Worm (Caenorhabditis elegans) whole organism, L4 larva: ENCODE measurements around the gene npr-19.

Source experiments
- D1046.2 ChIP-seq: fragments of 200-800 bp; sonication (Bioruptor generic); IDR thresholded peaks from 2 replicates; pipeline ENCODE4 v1.3.6; 2022; ENCODE audit warnings: missing genetic modification characterization, missing compliant biosample characterization
- F10B5.3 ChIP-seq: sonication (generic microtip); optimal IDR thresholded peaks from 2 replicates; lab custom pipeline; 2016; ENCODE audit warnings: mild to moderate bottlenecking, missing genetic modification characterization, missing compliant biosample characterization
- F44E2.7 ChIP-seq: fragments of 200-800 bp; sonication (Bioruptor generic); IDR thresholded peaks from 2 replicates; pipeline ENCODE4 v2.1.2; 2022; ENCODE audit warnings: missing genetic modification characterization, missing compliant biosample characterization
- F49E8.2 ChIP-seq: sonication (generic microtip); optimal IDR thresholded peaks from 2 replicates; lab custom pipeline; 2016; ENCODE audit warnings: missing compliant biosample characterization, mild to moderate bottlenecking, missing genetic modification characterization, borderline replicate concordance
- Y105C5A.15 ChIP-seq: fragments of 200-800 bp; sonication (Bioruptor generic); IDR thresholded peaks from 2 replicates; pipeline ENCODE4 v1.3.6; 2022; ENCODE audit warnings: missing genetic modification characterization, missing compliant biosample characterization
- Y48G9A.11 ChIP-seq: fragments of 200-800 bp; sonication (Bioruptor generic); IDR thresholded peaks from 2 replicates; pipeline ENCODE4 v1.3.6; 2022; ENCODE audit warnings: missing genetic modification reagents, missing genetic modification characterization, missing compliant biosample characterization
- ZK546.5 ChIP-seq, 2 experiments: sonication (generic microtip); optimal IDR thresholded peaks; 2 replicates each; lab custom pipeline; 2017; ENCODE audit warnings: missing biosample characterization in 2 of 2, missing genetic modification characterization in 2 of 2
- aha-1 ChIP-seq: fragments of 150-350 bp; peaks from one replicate; lab custom pipeline; 2014; ENCODE audit warnings: missing biosample characterization, missing genetic modification characterization
- ama-1 ChIP-seq: fragments of 150-350 bp; optimal IDR thresholded peaks from 2 replicates; lab custom pipeline; 2014; ENCODE audit warnings: inconsistent platforms, mixed read lengths
- ceh-28 ChIP-seq: fragments of 150-350 bp; optimal IDR thresholded peaks from 2 replicates; lab custom pipeline; 2014; ENCODE audit warnings: missing biosample characterization, missing genetic modification reagents, missing genetic modification characterization
- ceh-44 ChIP-seq: fragments of 200-800 bp; sonication (Bioruptor generic); IDR thresholded peaks from 2 replicates; pipeline ENCODE4 v1.3.6; 2022; ENCODE audit warnings: missing genetic modification reagents, missing genetic modification characterization, missing compliant biosample characterization
- ceh-62 ChIP-seq: sonication (generic microtip); optimal IDR thresholded peaks from 2 replicates; lab custom pipeline; 2017; ENCODE audit warnings: missing biosample characterization, missing genetic modification characterization
- ceh-82 ChIP-seq: sonication (generic microtip); optimal IDR thresholded peaks from 2 replicates; lab custom pipeline; 2017; ENCODE audit warnings: missing biosample characterization, missing genetic modification characterization
- cey-2 ChIP-seq: sonication (generic microtip); optimal IDR thresholded peaks from 3 replicates; lab custom pipeline; 2017; ENCODE audit warnings: missing genetic modification characterization, mild to moderate bottlenecking, missing compliant biosample characterization, antibody characterized with exemption, borderline replicate concordance; ENCODE audit not compliant: insufficient read depth
- daf-12 ChIP-seq: fragments of 150-350 bp; optimal IDR thresholded peaks from 2 replicates; lab custom pipeline; 2014; ENCODE audit warnings: missing biosample characterization, missing genetic modification reagents, missing genetic modification characterization
- daf-19 ChIP-seq: fragments of 200-800 bp; sonication (Bioruptor generic); conservative IDR thresholded peaks from 2 replicates; pipeline ENCODE4 v1.3.6; 2022; ENCODE audit warnings: missing genetic modification characterization, missing compliant biosample characterization
- daf-8 ChIP-seq: fragments of 200-800 bp; sonication (Bioruptor generic); IDR thresholded peaks from 2 replicates; pipeline ENCODE4 v1.3.6; 2022; ENCODE audit warnings: missing genetic modification characterization, missing compliant biosample characterization
- dmd-8 ChIP-seq: fragments of 200-800 bp; sonication (Bioruptor generic); IDR thresholded peaks from 2 replicates; pipeline ENCODE4 v1.3.6; 2022; ENCODE audit warnings: missing genetic modification characterization, missing compliant biosample characterization
- dmd-9 ChIP-seq: fragments of 200-800 bp; sonication (Bioruptor generic); IDR thresholded peaks from 2 replicates; pipeline ENCODE4 v1.3.6; 2022; ENCODE audit warnings: missing genetic modification reagents, missing genetic modification characterization, missing compliant biosample characterization
- duxl-1 ChIP-seq: sonication (generic microtip); optimal IDR thresholded peaks from 2 replicates; lab custom pipeline; 2016; ENCODE audit warnings: mild to moderate bottlenecking, missing genetic modification characterization, moderate library complexity, missing compliant biosample characterization; ENCODE audit not compliant: poor library complexity
- egl-27 ChIP-seq: sonication (generic microtip); optimal IDR thresholded peaks from 3 replicates; lab custom pipeline; 2017; ENCODE audit warnings: missing biosample characterization, missing genetic modification reagents, missing genetic modification characterization
- egl-43 ChIP-seq: fragments of 200-800 bp; sonication (Bioruptor generic); IDR thresholded peaks from 2 replicates; pipeline ENCODE4 v1.3.6; 2022; ENCODE audit warnings: missing genetic modification reagents, missing genetic modification characterization, missing compliant biosample characterization
- fkh-10 ChIP-seq: fragments of 150-350 bp; optimal IDR thresholded peaks from 2 replicates; lab custom pipeline; 2014; ENCODE audit warnings: missing biosample characterization, missing genetic modification reagents, missing genetic modification characterization
- hif-1 ChIP-seq, 2 experiments: sonication (generic microtip); optimal IDR thresholded peaks; 2 replicates each; lab custom pipeline; 2016 to 2017; ENCODE audit warnings: missing compliant biosample characterization in 2 of 2, missing genetic modification characterization in 2 of 2, missing genetic modification reagents in 2 of 2, missing genotype in 2 of 2, mild to moderate bottlenecking in 1 of 2
- hlh-30 ChIP-seq: sonication (generic microtip); optimal IDR thresholded peaks from 2 replicates; lab custom pipeline; 2017; ENCODE audit warnings: antibody characterized with exemption, mild to moderate bottlenecking, missing genetic modification characterization, missing compliant biosample characterization; ENCODE audit not compliant: insufficient read depth
- lin-1 ChIP-seq: fragments of 200-800 bp; sonication (Bioruptor generic); IDR thresholded peaks from 2 replicates; pipeline ENCODE4 v1.3.6; 2022; ENCODE audit warnings: missing genetic modification reagents, missing genetic modification characterization, missing compliant biosample characterization
- lin-15B ChIP-seq: fragments of 150-350 bp; sonication (generic microtip); optimal IDR thresholded peaks from 3 replicates; lab custom pipeline; 2014; ENCODE audit warnings: missing biosample characterization, missing genetic modification characterization
- lin-29 ChIP-seq: fragments of 200-800 bp; sonication (Bioruptor generic); IDR thresholded peaks from 2 replicates; pipeline ENCODE4 v1.3.6; 2022; ENCODE audit warnings: missing genetic modification reagents, missing genetic modification characterization, missing compliant biosample characterization
- lin-39 ChIP-seq: fragments of 150-350 bp; optimal IDR thresholded peaks from 2 replicates; lab custom pipeline; 2014; ENCODE audit warnings: missing biosample characterization, missing genetic modification reagents, missing genetic modification characterization
- lir-3 ChIP-seq: sonication (generic microtip); optimal IDR thresholded peaks from 2 replicates; lab custom pipeline; 2016; ENCODE audit warnings: mild to moderate bottlenecking, missing genetic modification characterization, missing compliant biosample characterization
- lsy-2 ChIP-seq, 2 experiments: fragments of 150-350 bp in 1 of 2; sonication (generic microtip) in 1 of 2; optimal IDR thresholded peaks; 2 replicates each; lab custom pipeline; 2014 to 2017; ENCODE audit warnings: missing biosample characterization in 2 of 2, missing genetic modification characterization in 2 of 2
- madf-5 ChIP-seq, 2 experiments: fragments of 200-800 bp; sonication (Bioruptor generic); IDR thresholded peaks; 2 replicates each; pipeline ENCODE4 v1.3.6; 2022; ENCODE audit warnings: missing compliant biosample characterization in 2 of 2, missing genetic modification characterization in 2 of 2
- madf-9 ChIP-seq: fragments of 200-800 bp; sonication (Bioruptor generic); conservative IDR thresholded peaks from 2 replicates; pipeline ENCODE4 v1.3.6; 2022; ENCODE audit warnings: missing genetic modification reagents, missing genetic modification characterization, missing compliant biosample characterization
- mdl-1 ChIP-seq, 2 experiments: fragments of 150-350 bp in 1 of 2; sonication (generic microtip) in 1 of 2; optimal IDR thresholded peaks; 2 replicates each; lab custom pipeline; 2014 to 2017; ENCODE audit warnings: missing biosample characterization in 2 of 2, missing genetic modification characterization in 2 of 2
- nhr-10 ChIP-seq: fragments of 150-350 bp; optimal IDR thresholded peaks from 2 replicates; lab custom pipeline; 2014; ENCODE audit warnings: missing biosample characterization, missing genetic modification characterization
- nhr-111 ChIP-seq: fragments of 200-800 bp; sonication (Bioruptor generic); optimal IDR thresholded peaks from 2 replicates; lab custom pipeline; 2018; ENCODE audit warnings: mild to moderate bottlenecking, missing genetic modification characterization, missing compliant biosample characterization
- nhr-41 ChIP-seq: fragments of 200-800 bp; sonication (Bioruptor generic); IDR thresholded peaks from 2 replicates; pipeline ENCODE4 v1.3.6; 2022; ENCODE audit warnings: missing genetic modification reagents, missing genetic modification characterization, missing compliant biosample characterization
- nhr-48 ChIP-seq: sonication (generic microtip); optimal IDR thresholded peaks from 2 replicates; lab custom pipeline; 2016; ENCODE audit warnings: mild to moderate bottlenecking, missing genetic modification characterization, missing compliant biosample characterization
- nhr-6 ChIP-seq: fragments of 150-350 bp; optimal IDR thresholded peaks from 2 replicates; lab custom pipeline; 2014; ENCODE audit warnings: missing biosample characterization, missing genetic modification characterization
- nhr-76 ChIP-seq: fragments of 150-350 bp; optimal IDR thresholded peaks from 2 replicates; lab custom pipeline; 2014; ENCODE audit warnings: missing biosample characterization, missing genetic modification characterization
- pha-4 ChIP-seq, 2 experiments: fragments of 150-350 bp in 1 of 2; fragments of 200-800 bp in 1 of 2; sonication (Bioruptor generic) in 1 of 2; IDR thresholded peaks in 1 of 2; optimal IDR thresholded peaks in 1 of 2; 2 replicates each; pipeline versions ENCODE4 v1.3.6 to Lab custom; 2014 to 2022; ENCODE audit warnings: missing genetic modification characterization in 2 of 2, missing genetic modification reagents in 2 of 2, missing biosample characterization in 1 of 2, missing compliant biosample characterization in 1 of 2
- pqm-1 ChIP-seq: sonication (generic microtip); optimal IDR thresholded peaks from 2 replicates; lab custom pipeline; 2017; ENCODE audit warnings: missing biosample characterization, missing genetic modification characterization
- rbr-2 ChIP-seq: sonication (generic microtip); optimal IDR thresholded peaks from 2 replicates; lab custom pipeline; 2016; ENCODE audit warnings: missing genotype, missing genetic modification characterization, missing compliant biosample characterization
- snpc-1.2 ChIP-seq: fragments of 200-800 bp; sonication (Bioruptor generic); IDR thresholded peaks from 2 replicates; pipeline ENCODE4 v1.3.6; 2022; ENCODE audit warnings: missing genetic modification reagents, missing genetic modification characterization, missing compliant biosample characterization
- snpc-4 ChIP-seq: fragments of 150-350 bp; optimal IDR thresholded peaks from 2 replicates; lab custom pipeline; 2014; ENCODE audit warnings: missing biosample characterization, missing genetic modification characterization
- spr-3 ChIP-seq: fragments of 200-800 bp; sonication (Bioruptor generic); optimal IDR thresholded peaks from 2 replicates; lab custom pipeline; 2018; ENCODE audit warnings: mild to moderate bottlenecking, missing genetic modification characterization, missing compliant biosample characterization
- unc-130 ChIP-seq: sonication (generic microtip); optimal IDR thresholded peaks from 2 replicates; lab custom pipeline; 2016; ENCODE audit warnings: missing genetic modification reagents, missing genetic modification characterization, missing compliant biosample characterization
- unc-39 ChIP-seq: sonication (generic microtip); optimal IDR thresholded peaks from 2 replicates; lab custom pipeline; 2017; ENCODE audit warnings: missing biosample characterization, missing genetic modification characterization
- unc-62 ChIP-seq, 3 experiments: fragments of 150-350 bp in 1 of 3; sonication (generic microtip); optimal IDR thresholded peaks in 2 of 3; peaks in 1 of 3; 1 replicate in 1 of 3; 2 replicates in 2 of 3; lab custom pipeline; 2014 to 2017; ENCODE audit warnings: missing biosample characterization in 3 of 3, missing genetic modification characterization in 3 of 3, missing genetic modification reagents in 3 of 3, missing genotype in 1 of 3
- zag-1 ChIP-seq: fragments of 150-350 bp; optimal IDR thresholded peaks from 2 replicates; lab custom pipeline; 2014; ENCODE audit warnings: missing biosample characterization, missing genetic modification characterization

Gene npr-19

ce11 chrX:768061-768646 lies 32.7 kb upstream of the npr-19 start, which contains the start of the genes trap-2 and ile-2 (continued):
- TF ChIP-seq nhr-111 (GFP tag; lab: Kevin White, UChicago) (no peak), ceh-28 (tag; lab: Kevin White, UChicago) (peak; percentile 18), daf-19 (GFP tag; lab: Robert Waterston, UW) (no peak), duxl-1 (peak; percentile 81), cey-2 (tag; lab: Kevin White, UChicago) (no peak), snpc-4 (tag; lab: Kevin White, UChicago) (no peak), unc-39 (tag; lab: Kevin White, UChicago) (no peak), ceh-82 (tag; lab: Kevin White, UChicago) (no peak), rbr-2 (peak; percentile 97), ceh-62 (no peak), dmd-8 (GFP tag; lab: Robert Waterston, UW) (no peak), pqm-1 (tag; lab: Kevin White, UChicago) (peak; percentile 71), ceh-44 (GFP tag; lab: Robert Waterston, UW) (no peak), lin-29 (GFP tag; lab: Robert Waterston, UW) (peak; percentile 77), madf-5 (GFP tag; IDR thresholded peaks at IDR 0.05; lab: Robert Waterston, UW) (0 out of 4 replicates have a peak, but pooled peaks of 1 of the 2 experiments have one; percentile 41), daf-12 (no peak), hlh-30 (tag; lab: Kevin White, UChicago) (peak; percentile 90), lin-15B (tag; lab: Kevin White, UChicago) (peak; percentile 66), fkh-10 (peak; percentile 83), Y105C5A.15 (GFP tag; lab: Robert Waterston, UW) (no peak), hif-1 (tag; optimal IDR thresholded peaks at IDR 0.05; lab: Kevin White, UChicago) (peak; percentile 69 to 93), Y48G9A.11 (GFP tag; lab: Robert Waterston, UW) (no peak), unc-130 (GFP tag; lab: Kevin White, UChicago) (no peak), dmd-9 (GFP tag; lab: Robert Waterston, UW) (no peak), daf-8 (GFP tag; lab: Robert Waterston, UW) (no peak), aha-1 (peak; percentile 98), nhr-48 (tag; lab: Kevin White, UChicago) (peak; percentile 78), lin-39 (tag; lab: Kevin White, UChicago) (no peak), F10B5.3 (tag; lab: Kevin White, UChicago) (peak; percentile 72), pha-4 (GFP tag; IDR thresholded peaks at IDR 0.05; lab: Robert Waterston, UW) (peak; percentile 82), pha-4 (tag; optimal IDR thresholded peaks at IDR 0.05; lab: Kevin White, UChicago) (no peak), nhr-76 (tag; lab: Kevin White, UChicago) (no peak), snpc-1.2 (GFP tag; lab: Robert Waterston, UW) (peak; percentile 47; the same call in 1 of the 2 replicates), F44E2.7 (GFP tag; lab: Robert Waterston, UW) (no peak), D1046.2 (GFP tag; lab: Robert Waterston, UW) (peak; percentile 99), zag-1 (tag; lab: Kevin White, UChicago) (no peak), ama-1 (lab: Kevin White, UChicago) (no peak), egl-27 (tag; lab: Kevin White, UChicago) (no peak), lir-3 (tag; lab: Kevin White, UChicago) (peak; percentile 50), F49E8.2 (tag; lab: Kevin White, UChicago) (no peak), lsy-2 (tag; optimal IDR thresholded peaks at IDR 0.05; lab: Kevin White, UChicago) (peak; percentile 92 to 98), madf-9 (GFP tag; lab: Robert Waterston, UW) (peak; percentile 71), lin-1 (GFP tag; lab: Robert Waterston, UW) (peak; percentile 91), nhr-41 (GFP tag; lab: Robert Waterston, UW) (peak; percentile 92), ZK546.5 (tag; optimal IDR thresholded peaks at IDR 0.05; lab: Kevin White, UChicago) (peak in 1 of 2 experiments; percentile 82), spr-3 (peak; percentile 79), nhr-6 (tag; lab: Kevin White, UChicago) (peak; percentile 96), mdl-1 (tag; optimal IDR thresholded peaks at IDR 0.05; lab: Kevin White, UChicago) (peak; percentile 45 to 90), egl-43 (GFP tag; lab: Robert Waterston, UW) (peak; percentile 91), nhr-10 (peak; percentile 56), unc-62 (GFP tag; optimal IDR thresholded peaks at IDR 0.05 in 1 of 2; lab: Kevin White, UChicago) (peak in 1 of 2 experiments; percentile 99), unc-62 (tag; optimal IDR thresholded peaks at IDR 0.05; lab: Kevin White, UChicago) (no peak)
